Fruit fly (Drosophila melanogaster) whole organism, embryonic: ENCODE results near the gene Ing5.
A peak's percentile ranks its signal among the peaks of the same experiment; 100 is the strongest.

Experiments
- Antp ChIP-seq: fragments of 200-800 bp; sonication (Bioruptor generic); optimal IDR thresholded peaks from 3 replicates; lab custom pipeline; 2016; ENCODE audit warnings: missing biosample characterization, missing genetic modification characterization
- CG10462 ChIP-seq: fragments of 200-800 bp; sonication (Bioruptor generic); optimal IDR thresholded peaks from 2 replicates; lab custom pipeline; 2016; ENCODE audit warnings: missing biosample characterization, missing genetic modification characterization
- CG13123 ChIP-seq: fragments of 200-800 bp; sonication (Bioruptor generic); optimal IDR thresholded peaks from 2 replicates; lab custom pipeline; 2016; ENCODE audit warnings: missing biosample characterization, missing genetic modification characterization
- CG17568 ChIP-seq: fragments of 200-800 bp; sonication (Bioruptor generic); optimal IDR thresholded peaks from 2 replicates; lab custom pipeline; 2018; ENCODE audit warnings: missing biosample characterization, mild to moderate bottlenecking, missing genetic modification characterization, moderate library complexity
- CG17912 ChIP-seq: fragments of 200-800 bp; sonication (Bioruptor generic); optimal IDR thresholded peaks from 2 replicates; lab custom pipeline; 2018; ENCODE audit warnings: missing biosample characterization, mild to moderate bottlenecking, missing genetic modification characterization
- CG2129 ChIP-seq: fragments of 200-800 bp; sonication (Bioruptor generic); IDR thresholded peaks from 2 replicates; pipeline ENCODE4 v1.3.6; 2022; ENCODE audit warnings: missing biosample characterization, missing genetic modification characterization; ENCODE audit not compliant: partially characterized antibody
- CG2202 ChIP-seq: fragments of 200-800 bp; sonication (Bioruptor generic); optimal IDR thresholded peaks from 2 replicates; lab custom pipeline; 2018; ENCODE audit warnings: missing biosample characterization, mild to moderate bottlenecking, missing genetic modification characterization
- CG30403 ChIP-seq: fragments of 200-800 bp; sonication (Bioruptor generic); optimal IDR thresholded peaks from 3 replicates; lab custom pipeline; 2016; ENCODE audit warnings: missing biosample characterization, missing genetic modification characterization
- CG3065 ChIP-seq: fragments of 200-800 bp; sonication (Bioruptor generic); optimal IDR thresholded peaks from 2 replicates; lab custom pipeline; 2016; ENCODE audit warnings: missing biosample characterization, missing genetic modification characterization
- CG4617 ChIP-seq: fragments of 200-800 bp; sonication (Bioruptor generic); optimal IDR thresholded peaks from 3 replicates; lab custom pipeline; 2016; ENCODE audit warnings: missing biosample characterization, missing genetic modification characterization, borderline replicate concordance
- CG5245 ChIP-seq: fragments of 200-800 bp; sonication (Bioruptor generic); optimal IDR thresholded peaks from 3 replicates; lab custom pipeline; 2016; ENCODE audit warnings: missing biosample characterization, missing genetic modification characterization
- CG7271 ChIP-seq: fragments of 200-800 bp; sonication (Bioruptor generic); optimal IDR thresholded peaks from 2 replicates; lab custom pipeline; 2018; ENCODE audit warnings: missing biosample characterization, mild to moderate bottlenecking, missing genetic modification characterization, moderate library complexity
- CG9727 ChIP-seq: fragments of 200-800 bp; sonication (Bioruptor generic); optimal IDR thresholded peaks from 3 replicates; lab custom pipeline; 2017; ENCODE audit warnings: missing biosample characterization, mild to moderate bottlenecking, missing genetic modification characterization
- CG9817 ChIP-seq: fragments of 200-800 bp; sonication (Bioruptor generic); optimal IDR thresholded peaks from 2 replicates; lab custom pipeline; 2018; ENCODE audit warnings: missing biosample characterization, mild to moderate bottlenecking, missing genetic modification characterization, moderate library complexity
- CG9876 ChIP-seq: fragments of 200-800 bp; sonication (Bioruptor generic); optimal IDR thresholded peaks from 2 replicates; lab custom pipeline; 2016; ENCODE audit warnings: missing biosample characterization, missing genetic modification characterization
- CG9932 ChIP-seq: fragments of 200-800 bp; sonication (Bioruptor generic); IDR thresholded peaks from 2 replicates; pipeline ENCODE4 v1.3.6; 2022; ENCODE audit warnings: missing biosample characterization, missing genetic modification characterization
- CTCF ChIP-seq: fragments of 200-800 bp; sonication (Bioruptor generic); optimal IDR thresholded peaks from 2 replicates; lab custom pipeline; 2017; ENCODE audit warnings: missing biosample characterization, mild to moderate bottlenecking, missing genetic modification characterization, moderate library complexity
- CkIIα-i1 ChIP-seq: fragments of 200-800 bp; sonication (Bioruptor generic); IDR thresholded peaks from 2 replicates; pipeline ENCODE4 v1.3.6; 2022; ENCODE audit warnings: missing biosample characterization, missing genetic modification characterization
- D19A ChIP-seq: fragments of 200-800 bp; optimal IDR thresholded peaks from 3 replicates; lab custom pipeline; 2019; ENCODE audit warnings: missing biosample characterization, mild to moderate bottlenecking, missing genetic modification characterization, moderate library complexity
- Deaf1 ChIP-seq: fragments of 200-800 bp; optimal IDR thresholded peaks from 3 replicates; lab custom pipeline; 2019; ENCODE audit warnings: missing biosample characterization, mild to moderate bottlenecking, missing genetic modification characterization, moderate library complexity
- Dip2 ChIP-seq: fragments of 200-800 bp; sonication (Bioruptor generic); IDR thresholded peaks from 2 replicates; pipeline ENCODE4 v1.3.6; 2022; ENCODE audit warnings: missing biosample characterization, missing genetic modification characterization
- Ets65A ChIP-seq: fragments of 200-800 bp; sonication (Bioruptor generic); peaks from one replicate; lab custom pipeline; 2016; ENCODE audit warnings: missing biosample characterization, missing genetic modification characterization
- Lim3 ChIP-seq: fragments of 200-800 bp; sonication (Bioruptor generic); IDR thresholded peaks from 2 replicates; pipeline ENCODE4 v1.3.6; 2022; ENCODE audit warnings: missing biosample characterization, missing genetic modification characterization
- Myb ChIP-seq: fragments of 200-800 bp; sonication (Bioruptor generic); optimal IDR thresholded peaks from 2 replicates; lab custom pipeline; 2016; ENCODE audit warnings: missing biosample characterization, missing genetic modification characterization
- NC2β ChIP-seq: fragments of 200-800 bp; sonication (Bioruptor generic); optimal IDR thresholded peaks from 2 replicates; lab custom pipeline; 2016; ENCODE audit warnings: missing biosample characterization, missing genetic modification characterization
- Pdp1 ChIP-seq, 2 experiments: fragments of 200-800 bp; sonication (Bioruptor generic); optimal IDR thresholded peaks; 3 replicates each; lab custom pipeline; 2016; ENCODE audit warnings: missing biosample characterization in 2 of 2, missing genetic modification characterization in 2 of 2, mild to moderate bottlenecking in 1 of 2, moderate library complexity in 1 of 2
- Stat92E ChIP-seq, 3 experiments: fragments of >200 bp in 2 of 3; fragments of 200-800 bp in 1 of 3; sonication (Bioruptor generic) in 1 of 3; optimal IDR thresholded peaks; 2 replicates each; lab custom pipeline; 2017 to 2019; ENCODE audit warnings: missing biosample characterization in 3 of 3, missing genetic modification characterization in 3 of 3, mild to moderate bottlenecking in 1 of 3, moderate library complexity in 1 of 3
- abd-A ChIP-seq: fragments of 200-800 bp; sonication (Bioruptor generic); optimal IDR thresholded peaks from 3 replicates; lab custom pipeline; 2019; ENCODE audit warnings: missing biosample characterization, mild to moderate bottlenecking, missing genetic modification characterization, moderate library complexity
- crc ChIP-seq: fragments of 200-800 bp; sonication (Bioruptor generic); optimal IDR thresholded peaks from 2 replicates; lab custom pipeline; 2016; ENCODE audit warnings: missing biosample characterization, missing genetic modification characterization
- disco-r ChIP-seq: fragments of 200-800 bp; sonication (Bioruptor generic); optimal IDR thresholded peaks from 2 replicates; lab custom pipeline; 2016; ENCODE audit warnings: missing biosample characterization, missing genetic modification characterization
- dmrt99B ChIP-seq: fragments of 200-800 bp; sonication (Bioruptor generic); optimal IDR thresholded peaks from 2 replicates; lab custom pipeline; 2018; ENCODE audit warnings: missing biosample characterization, mild to moderate bottlenecking, missing genetic modification characterization, moderate library complexity
- grn ChIP-seq: fragments of 200-800 bp; sonication (Bioruptor generic); optimal IDR thresholded peaks from 3 replicates; lab custom pipeline; 2017; ENCODE audit warnings: missing biosample characterization, missing genetic modification characterization
- hkb ChIP-seq, 2 experiments: fragments of 200-800 bp in 1 of 2; fragments of >200 bp in 1 of 2; sonication (Bioruptor generic) in 1 of 2; IDR thresholded peaks in 1 of 2; optimal IDR thresholded peaks in 1 of 2; 2 replicates each; pipeline versions ENCODE4 v1.3.6 to Lab custom; 2017 to 2022; ENCODE audit warnings: missing biosample characterization in 1 of 2, missing genetic modification characterization in 1 of 2
- lab ChIP-seq: fragments of 200-800 bp; sonication (Bioruptor generic); optimal IDR thresholded peaks from 3 replicates; lab custom pipeline; 2017; ENCODE audit warnings: missing biosample characterization, missing genetic modification characterization, mild to moderate bottlenecking, moderate library complexity, missing genetic modification reagents
- lmd ChIP-seq: fragments of 200-800 bp; sonication (Bioruptor generic); IDR thresholded peaks from 2 replicates; pipeline ENCODE4 v1.3.6; 2022; ENCODE audit warnings: missing biosample characterization, missing genetic modification characterization
- lola ChIP-seq, 3 experiments: fragments of >200 bp in 2 of 3; fragments of 200-800 bp in 1 of 3; sonication (Bioruptor generic) in 1 of 3; optimal IDR thresholded peaks; 2 replicates each; lab custom pipeline; 2017 to 2019; ENCODE audit warnings: missing biosample characterization in 3 of 3, missing genetic modification characterization in 3 of 3, mild to moderate bottlenecking in 1 of 3, moderate library complexity in 1 of 3
- lov ChIP-seq, 2 experiments: fragments of 200-800 bp in 1 of 2; fragments of >200 bp in 1 of 2; sonication (Bioruptor generic) in 1 of 2; IDR thresholded peaks in 1 of 2; optimal IDR thresholded peaks in 1 of 2; 2 replicates in 1 of 2; 3 replicates in 1 of 2; pipeline versions ENCODE4 v1.3.6 to Lab custom; 2017 to 2022; ENCODE audit warnings: missing biosample characterization in 1 of 2, missing genetic modification characterization in 1 of 2
- pan ChIP-seq, 4 experiments: fragments of >200 bp in 3 of 4; fragments of 200-800 bp in 1 of 4; sonication (Bioruptor generic) in 1 of 4; optimal IDR thresholded peaks in 3 of 4; IDR thresholded peaks in 1 of 4; 2 replicates each; pipeline versions ENCODE4 v1.3.6 to Lab custom; 2017 to 2022; ENCODE audit warnings: missing biosample characterization in 2 of 4, missing genetic modification characterization in 2 of 4, mixed read lengths in 1 of 4
- repo ChIP-seq: fragments of 200-800 bp; sonication (Bioruptor generic); optimal IDR thresholded peaks from 2 replicates; lab custom pipeline; 2016; ENCODE audit warnings: missing biosample characterization, missing genetic modification characterization
- rib ChIP-seq: fragments of 200-800 bp; sonication (Bioruptor generic); IDR thresholded peaks from 2 replicates; pipeline ENCODE4 v1.3.6; 2022; ENCODE audit warnings: missing biosample characterization, missing genetic modification characterization
- sens-2 ChIP-seq: fragments of 200-800 bp; sonication (Bioruptor generic); IDR thresholded peaks from 2 replicates; pipeline ENCODE4 v1.3.6; 2022; ENCODE audit warnings: missing biosample characterization, missing genetic modification characterization
- seq ChIP-seq: fragments of 200-800 bp; sonication (Bioruptor generic); IDR thresholded peaks from 2 replicates; pipeline ENCODE4 v1.3.6; 2022; ENCODE audit warnings: missing biosample characterization, missing genetic modification characterization
- so ChIP-seq: fragments of 200-800 bp; sonication (Bioruptor generic); IDR thresholded peaks from 3 replicates; pipeline ENCODE4 v1.3.6; 2022; ENCODE audit warnings: missing biosample characterization, missing genetic modification characterization
- stwl ChIP-seq: fragments of 200-800 bp; sonication (Bioruptor generic); optimal IDR thresholded peaks from 3 replicates; lab custom pipeline; 2018; ENCODE audit warnings: missing biosample characterization, mild to moderate bottlenecking, missing genetic modification characterization, moderate library complexity
- toy ChIP-seq: fragments of 200-800 bp; sonication (Bioruptor generic); IDR thresholded peaks from 2 replicates; pipeline ENCODE4 v1.3.6; 2022; ENCODE audit warnings: missing biosample characterization, missing genetic modification characterization
- tx ChIP-seq: fragments of 200-800 bp; sonication (Bioruptor generic); optimal IDR thresholded peaks from 2 replicates; lab custom pipeline; 2016; ENCODE audit warnings: missing biosample characterization, missing genetic modification characterization
- wor ChIP-seq: fragments of 200-800 bp; sonication (Bioruptor generic); IDR thresholded peaks from 2 replicates; pipeline ENCODE4 v1.3.6; 2022; ENCODE audit warnings: missing biosample characterization, missing genetic modification characterization

Ing5 gene

dm6 chr2L:13373435-13374242 is 13.5 kb downstream of the Ing5 start, which contains the start of the genes Bdp1 and CG6565 (continued):
- peak; percentile 99 for TF ChIP-seq CG30403 (GFP tag; lab: Kevin White, UChicago)
- no peak for TF ChIP-seq CG2129
- peak; percentile 94 for TF ChIP-seq so
- TF ChIP-seq wor (GFP tag; lab: Robert Waterston, UW) = peak; percentile 96
- peak; percentile 98 for TF ChIP-seq CG4617
- peak; percentile 86 for TF ChIP-seq stwl (tag; lab: Kevin White, UChicago)
- TF ChIP-seq Dip2 (GFP tag; lab: Robert Waterston, UW) = peak; percentile 73
- TF ChIP-seq CG17568 (GFP tag; lab: Kevin White, UChicago) = no peak
- TF ChIP-seq CG3065 (GFP tag; lab: Kevin White, UChicago) = peak; percentile 96
- no peak for TF ChIP-seq lov (optimal IDR thresholded peaks at IDR 0.05; lab: Kevin White, UChicago)
- peak; percentile 85; the same call in 2 of the 3 replicates for TF ChIP-seq lov (GFP tag; IDR thresholded peaks at IDR 0.05; lab: Robert Waterston, UW)
- TF ChIP-seq CG9876 (GFP tag; lab: Kevin White, UChicago) = peak; percentile 97
- TF ChIP-seq dmrt99B (tag; lab: Kevin White, UChicago) = peak; percentile 95
- peak; percentile 98 for TF ChIP-seq CG10462 (GFP tag; lab: Kevin White, UChicago)
- peak; percentile 91 for TF ChIP-seq hkb (optimal IDR thresholded peaks at IDR 0.05; lab: Kevin White, UChicago)
- peak; percentile 93 for TF ChIP-seq hkb (GFP tag; IDR thresholded peaks at IDR 0.05; lab: Robert Waterston, UW)
- peak; percentile 75 for TF ChIP-seq CG7271 (tag; lab: Kevin White, UChicago)
- peak; percentile 96 for TF ChIP-seq repo
- TF ChIP-seq Stat92E (GFP tag; optimal IDR thresholded peaks at IDR 0.05; lab: Kevin White, UChicago) = peak in 1 of 3 experiments; percentile 55
- peak; percentile 96 for TF ChIP-seq CG13123 (GFP tag; lab: Kevin White, UChicago)
- peak; percentile 97 for TF ChIP-seq NC2β (GFP tag; lab: Kevin White, UChicago)
- TF ChIP-seq Pdp1 (GFP tag; optimal IDR thresholded peaks at IDR 0.05; lab: Kevin White, UChicago) = peak; percentile 92 to 99
- no peak for TF ChIP-seq pan (optimal IDR thresholded peaks at IDR 0.05; lab: Kevin White, UChicago)
- peak in 1 of 2 experiments; percentile 92 for TF ChIP-seq pan (GFP tag; optimal IDR thresholded peaks at IDR 0.05 in 1 of 2, IDR thresholded peaks at IDR 0.05 in 1 of 2)
- TF ChIP-seq rib (GFP tag; lab: Robert Waterston, UW) = peak; percentile 96
- TF ChIP-seq grn = no peak
- TF ChIP-seq CG5245 (GFP tag; lab: Kevin White, UChicago) = peak; percentile 97
- TF ChIP-seq CG9817 = peak; percentile 97
- TF ChIP-seq tx (GFP tag; lab: Kevin White, UChicago) = peak; percentile 99
- peak; percentile 98 for TF ChIP-seq disco-r (GFP tag; lab: Kevin White, UChicago)
- peak; percentile 97 for TF ChIP-seq lab (GFP tag; lab: Kevin White, UChicago)
- peak; percentile 93 for TF ChIP-seq seq
- peak; percentile 73 for TF ChIP-seq Deaf1 (tag; lab: Kevin White, UChicago)
- TF ChIP-seq CTCF (GFP tag; lab: Kevin White, UChicago) = peak; percentile 50
- TF ChIP-seq Lim3 (GFP tag; lab: Robert Waterston, UW) = peak; percentile 84
- peak; percentile 98 for TF ChIP-seq CG9932
- peak; percentile 90 for TF ChIP-seq CG2202 (tag; lab: Kevin White, UChicago)
- peak; percentile 94 for TF ChIP-seq Myb (GFP tag; lab: Kevin White, UChicago)
- no peak for TF ChIP-seq abd-A (tag; lab: Kevin White, UChicago)
- TF ChIP-seq toy = peak; percentile 78
- peak; percentile 98 for TF ChIP-seq Antp (GFP tag; lab: Kevin White, UChicago)
- peak; percentile 82 for TF ChIP-seq sens-2 (GFP tag; lab: Robert Waterston, UW)
- TF ChIP-seq crc = peak; percentile 95
- peak; percentile 98 for TF ChIP-seq lmd (GFP tag; lab: Robert Waterston, UW)
- peak; percentile 86 for TF ChIP-seq D19A (tag; lab: Kevin White, UChicago)
- peak in 1 of 3 experiments; percentile 97 for TF ChIP-seq lola (GFP tag; optimal IDR thresholded peaks at IDR 0.05; lab: Kevin White, UChicago)
- TF ChIP-seq CG17912 (GFP tag; lab: Kevin White, UChicago) = peak; percentile 58
- peak; percentile 99 for TF ChIP-seq CG9727
- peak; percentile 67; the same call in 1 of the 2 replicates for TF ChIP-seq CkIIα-i1
- TF ChIP-seq Ets65A (GFP tag; lab: Kevin White, UChicago) = peak; percentile 100
